Fruit fly (Drosophila melanogaster) whole organism, embryonic: Measurements from ENCODE around the gene CG31882.

Experiments used
- Adf1 ChIP-seq: fragments of 200-800 bp; sonication (Bioruptor generic); IDR thresholded peaks from 2 replicates; pipeline ENCODE4 v1.3.6; 2022; ENCODE audit warnings: missing biosample characterization, missing genetic modification characterization
- Antp ChIP-seq: fragments of 200-800 bp; sonication (Bioruptor generic); optimal IDR thresholded peaks from 3 replicates; lab custom pipeline; 2016; ENCODE audit warnings: missing biosample characterization, missing genetic modification characterization
- CG10209 ChIP-seq: fragments of 200-800 bp; sonication (Bioruptor generic); optimal IDR thresholded peaks from 3 replicates; lab custom pipeline; 2017; ENCODE audit warnings: missing biosample characterization, mild to moderate bottlenecking, missing genetic modification characterization, missing genetic modification reagents
- CG11247 ChIP-seq: fragments of 200-800 bp; sonication (Bioruptor generic); IDR thresholded peaks from 2 replicates; pipeline ENCODE4 v1.3.6; 2022; ENCODE audit warnings: missing biosample characterization, missing genetic modification characterization
- CG11723 ChIP-seq: fragments of 200-800 bp; sonication (Bioruptor generic); optimal IDR thresholded peaks from 2 replicates; lab custom pipeline; 2017; ENCODE audit warnings: missing biosample characterization, mild to moderate bottlenecking, missing genetic modification characterization
- CG13424 ChIP-seq: fragments of 200-800 bp; sonication (Bioruptor generic); optimal IDR thresholded peaks from 2 replicates; lab custom pipeline; 2019; ENCODE audit warnings: missing biosample characterization, mild to moderate bottlenecking, missing genetic modification characterization, moderate library complexity
- CG14710 ChIP-seq: fragments of 200-800 bp; sonication (Bioruptor generic); optimal IDR thresholded peaks from 3 replicates; lab custom pipeline; 2019; ENCODE audit warnings: missing biosample characterization, mild to moderate bottlenecking, missing genetic modification characterization, moderate library complexity
- CG14860 ChIP-seq: fragments of 200-800 bp; sonication (Bioruptor generic); IDR thresholded peaks from 3 replicates; pipeline ENCODE4 v1.3.6; 2022; ENCODE audit warnings: missing biosample characterization, missing genetic modification characterization; ENCODE audit not compliant: partially characterized antibody
- CG1529 ChIP-seq: fragments of 200-800 bp; sonication (Bioruptor generic); optimal IDR thresholded peaks from 3 replicates; lab custom pipeline; 2018; ENCODE audit warnings: missing biosample characterization, missing genetic modification characterization
- CG15514 ChIP-seq: fragments of 200-800 bp; sonication (Bioruptor generic); optimal IDR thresholded peaks from 3 replicates; lab custom pipeline; 2017; ENCODE audit warnings: missing biosample characterization, missing genetic modification characterization, mild to moderate bottlenecking, moderate library complexity, missing genetic modification reagents
- CG17328 ChIP-seq: fragments of 200-800 bp; sonication (Bioruptor generic); IDR thresholded peaks from 2 replicates; pipeline ENCODE4 v1.3.6; 2022; ENCODE audit warnings: missing biosample characterization, missing genetic modification characterization
- CG18599 ChIP-seq: fragments of 200-800 bp; sonication (Bioruptor generic); optimal IDR thresholded peaks from 3 replicates; lab custom pipeline; 2017; ENCODE audit warnings: missing biosample characterization, missing genetic modification characterization, mild to moderate bottlenecking, moderate library complexity, missing genetic modification reagents
- CG3065 ChIP-seq: fragments of 200-800 bp; sonication (Bioruptor generic); optimal IDR thresholded peaks from 2 replicates; lab custom pipeline; 2016; ENCODE audit warnings: missing biosample characterization, missing genetic modification characterization
- CG31441 ChIP-seq: fragments of 200-800 bp; sonication (Bioruptor generic); IDR thresholded peaks from 2 replicates; pipeline ENCODE4 v1.3.6; 2022; ENCODE audit warnings: missing biosample characterization, missing genetic modification characterization
- CG3838 ChIP-seq: fragments of 200-800 bp; sonication (Bioruptor generic); optimal IDR thresholded peaks from 3 replicates; lab custom pipeline; 2016; ENCODE audit warnings: missing biosample characterization, missing genetic modification characterization
- CG7357 ChIP-seq: fragments of 200-800 bp; sonication (Bioruptor generic); IDR thresholded peaks from 3 replicates; pipeline ENCODE4 v1.3.6; 2022; ENCODE audit warnings: missing biosample characterization, missing genetic modification characterization
- CG9215 ChIP-seq: fragments of 200-800 bp; sonication (Bioruptor generic); IDR thresholded peaks from 2 replicates; pipeline ENCODE4 v1.3.6; 2022; ENCODE audit warnings: missing biosample characterization, missing genetic modification characterization
- CG9727 ChIP-seq: fragments of 200-800 bp; sonication (Bioruptor generic); optimal IDR thresholded peaks from 3 replicates; lab custom pipeline; 2017; ENCODE audit warnings: missing biosample characterization, mild to moderate bottlenecking, missing genetic modification characterization
- CG9797 ChIP-seq: fragments of 200-800 bp; sonication (Bioruptor generic); optimal IDR thresholded peaks from 3 replicates; lab custom pipeline; 2018; ENCODE audit warnings: missing biosample characterization, mild to moderate bottlenecking, missing genetic modification characterization
- Doc3 ChIP-seq: fragments of 200-800 bp; sonication (Bioruptor generic); IDR thresholded peaks from 3 replicates; pipeline ENCODE4 v1.3.6; 2022; ENCODE audit warnings: missing biosample characterization, missing genetic modification characterization; ENCODE audit not compliant: partially characterized antibody
- HmgZ ChIP-seq: fragments of 200-800 bp; sonication (Bioruptor generic); optimal IDR thresholded peaks from 2 replicates; lab custom pipeline; 2018; ENCODE audit warnings: missing biosample characterization, mild to moderate bottlenecking, missing genetic modification characterization
- Jarid2 ChIP-seq: fragments of 200-800 bp; sonication (Bioruptor generic); optimal IDR thresholded peaks from 3 replicates; lab custom pipeline; 2017; ENCODE audit warnings: mild to moderate bottlenecking, missing biosample characterization, missing genetic modification reagents, missing genetic modification characterization
- Lpt ChIP-seq: fragments of >200 bp; optimal IDR thresholded peaks from 2 replicates; lab custom pipeline; 2018; ENCODE audit warnings: missing biosample characterization, missing genetic modification characterization
- MBD-R2 ChIP-seq: fragments of 200-800 bp; sonication (Bioruptor generic); IDR thresholded peaks from 2 replicates; pipeline ENCODE4 v1.3.6; 2022; ENCODE audit warnings: missing biosample characterization, missing genetic modification characterization
- Mrtf ChIP-seq: fragments of 200-800 bp; sonication (Bioruptor generic); IDR thresholded peaks from 3 replicates; pipeline ENCODE4 v1.3.6; 2022; ENCODE audit warnings: missing biosample characterization, missing genetic modification characterization
- Ptx1 ChIP-seq: fragments of 200-800 bp; sonication (Bioruptor generic); IDR thresholded peaks from 2 replicates; pipeline ENCODE4 v1.3.6; 2022; ENCODE audit warnings: missing biosample characterization, missing genetic modification characterization
- Rfx ChIP-seq: fragments of 200-800 bp; sonication (Bioruptor generic); IDR thresholded peaks from 2 replicates; pipeline ENCODE4 v1.3.6; 2022; ENCODE audit warnings: missing biosample characterization, missing genetic modification characterization
- ato ChIP-seq: fragments of 200-800 bp; sonication (Bioruptor generic); IDR thresholded peaks from 2 replicates; pipeline ENCODE4 v1.3.6; 2022; ENCODE audit warnings: missing biosample characterization, missing genetic modification characterization; ENCODE audit not compliant: partially characterized antibody
- bigmax ChIP-seq: fragments of 200-800 bp; sonication (Bioruptor generic); optimal IDR thresholded peaks from 2 replicates; lab custom pipeline; 2018; ENCODE audit warnings: missing biosample characterization, mild to moderate bottlenecking, missing genetic modification characterization
- crp ChIP-seq, 2 experiments: fragments of 200-800 bp; sonication (Bioruptor generic); optimal IDR thresholded peaks; 2 replicates in 1 of 2; 3 replicates in 1 of 2; lab custom pipeline; 2017; ENCODE audit warnings: missing biosample characterization in 2 of 2, missing genetic modification characterization in 2 of 2, mild to moderate bottlenecking in 1 of 2, moderate library complexity in 1 of 2
- da ChIP-seq: fragments of 200-800 bp; sonication (Bioruptor generic); optimal IDR thresholded peaks from 2 replicates; lab custom pipeline; 2016; ENCODE audit warnings: missing biosample characterization, missing genetic modification characterization
- disco-r ChIP-seq: fragments of 200-800 bp; sonication (Bioruptor generic); optimal IDR thresholded peaks from 2 replicates; lab custom pipeline; 2016; ENCODE audit warnings: missing biosample characterization, missing genetic modification characterization
- eve ChIP-seq, 2 experiments: fragments of >200 bp; optimal IDR thresholded peaks; 2 replicates each; lab custom pipeline; 2017; ENCODE audit warnings: missing biosample characterization in 2 of 2, missing genetic modification characterization in 2 of 2
- exex ChIP-seq: fragments of 200-800 bp; sonication (Bioruptor generic); optimal IDR thresholded peaks from 4 replicates; lab custom pipeline; 2018; ENCODE audit warnings: missing biosample characterization, mild to moderate bottlenecking, missing genetic modification characterization, moderate library complexity
- fd3F ChIP-seq: fragments of 200-800 bp; sonication (Bioruptor generic); optimal IDR thresholded peaks from 2 replicates; lab custom pipeline; 2018; ENCODE audit warnings: missing biosample characterization, mild to moderate bottlenecking, missing genetic modification characterization, moderate library complexity
- gsb-n ChIP-seq: fragments of 200-800 bp; sonication (Bioruptor generic); optimal IDR thresholded peaks from 3 replicates; lab custom pipeline; 2018; ENCODE audit warnings: missing biosample characterization, mild to moderate bottlenecking, missing genetic modification characterization
- luna ChIP-seq: fragments of 200-800 bp; sonication (Bioruptor generic); optimal IDR thresholded peaks from 2 replicates; lab custom pipeline; 2016; ENCODE audit warnings: missing biosample characterization, missing genetic modification characterization
- nerfin-1 ChIP-seq: fragments of 200-800 bp; sonication (Bioruptor generic); optimal IDR thresholded peaks from 3 replicates; lab custom pipeline; 2019; ENCODE audit warnings: missing biosample characterization, mild to moderate bottlenecking, missing genetic modification characterization, moderate library complexity
- org-1 ChIP-seq: fragments of 200-800 bp; sonication (Bioruptor generic); optimal IDR thresholded peaks from 2 replicates; lab custom pipeline; 2017; ENCODE audit warnings: missing biosample characterization, missing genetic modification characterization
- otp ChIP-seq: fragments of 200-800 bp; sonication (Bioruptor generic); IDR thresholded peaks from 3 replicates; pipeline ENCODE4, ENCODE4 v1.3.6; 2022; ENCODE audit warnings: missing biosample characterization, missing genetic modification characterization
- p53 ChIP-seq: fragments of 200-800 bp; sonication (Bioruptor generic); optimal IDR thresholded peaks from 2 replicates; lab custom pipeline; 2016; ENCODE audit warnings: missing biosample characterization, missing genetic modification characterization
- pan ChIP-seq, 4 experiments: fragments of >200 bp in 3 of 4; fragments of 200-800 bp in 1 of 4; sonication (Bioruptor generic) in 1 of 4; optimal IDR thresholded peaks in 3 of 4; IDR thresholded peaks in 1 of 4; 2 replicates each; pipeline versions ENCODE4 v1.3.6 to Lab custom; 2017 to 2022; ENCODE audit warnings: missing biosample characterization in 2 of 4, missing genetic modification characterization in 2 of 4, mixed read lengths in 1 of 4
- pb ChIP-seq: fragments of 200-800 bp; sonication (Bioruptor generic); optimal IDR thresholded peaks from 3 replicates; lab custom pipeline; 2016; ENCODE audit warnings: missing biosample characterization, missing genetic modification characterization
- pum ChIP-seq: fragments of 200-800 bp; sonication (Bioruptor generic); optimal IDR thresholded peaks from 2 replicates; lab custom pipeline; 2016; ENCODE audit warnings: missing biosample characterization, missing genetic modification characterization
- pzg ChIP-seq: fragments of 200-800 bp; sonication (Bioruptor generic); optimal IDR thresholded peaks from 3 replicates; lab custom pipeline; 2018; ENCODE audit warnings: missing biosample characterization, mild to moderate bottlenecking, missing genetic modification characterization, moderate library complexity
- repo ChIP-seq: fragments of 200-800 bp; sonication (Bioruptor generic); optimal IDR thresholded peaks from 2 replicates; lab custom pipeline; 2016; ENCODE audit warnings: missing biosample characterization, missing genetic modification characterization
- row ChIP-seq: fragments of 200-800 bp; sonication (Bioruptor generic); IDR thresholded peaks from 3 replicates; pipeline ENCODE4 v1.3.6; 2022; ENCODE audit warnings: missing biosample characterization, missing genetic modification characterization
- ssp ChIP-seq: fragments of 200-800 bp; sonication (Bioruptor generic); IDR thresholded peaks from 2 replicates; pipeline ENCODE4 v1.3.6; 2022; ENCODE audit warnings: missing biosample characterization, missing genetic modification characterization
- twi ChIP-seq: fragments of 200-800 bp; optimal IDR thresholded peaks from 2 replicates; lab custom pipeline; 2019; ENCODE audit warnings: missing biosample characterization, mild to moderate bottlenecking, missing genetic modification characterization, moderate library complexity
- wdn ChIP-seq: fragments of 200-800 bp; sonication (Bioruptor generic); IDR thresholded peaks from 2 replicates; pipeline ENCODE4 v1.3.6; 2022; ENCODE audit warnings: missing biosample characterization, missing genetic modification characterization

CG31882 gene

DNA sequence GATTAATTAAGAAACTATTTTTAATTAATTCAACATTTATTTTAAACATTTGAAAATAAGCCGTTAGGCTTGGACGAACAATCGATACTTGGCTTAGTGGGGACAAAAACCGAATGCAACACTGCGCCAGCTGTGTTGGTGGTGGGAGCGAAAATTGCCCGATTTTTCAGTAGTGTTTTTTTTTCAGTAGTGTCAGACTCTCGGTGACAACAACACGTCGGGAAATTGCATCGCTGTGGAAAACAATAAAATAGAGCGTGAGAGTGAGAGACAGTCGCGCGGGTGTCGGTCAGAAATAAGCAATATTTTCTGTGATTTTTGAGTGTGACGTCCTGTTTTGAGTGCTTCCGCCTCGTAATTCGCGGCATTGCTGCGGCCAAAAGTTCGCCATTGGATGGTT lies 8.4 kb downstream of the CG31882 start (continued):
- TF ChIP-seq Jarid2 (GFP tag; lab: Kevin White, UChicago) (peak; percentile 97), gsb-n (tag; lab: Kevin White, UChicago) (peak; percentile 35), repo (GFP tag; lab: Kevin White, UChicago) (peak; percentile 0), Adf1 (GFP tag; lab: Robert Waterston, UW) (peak; percentile 45; the same call in 1 of the 2 replicates), CG11247 (GFP tag; lab: Robert Waterston, UW) (peak; percentile 61), eve (GFP tag; optimal IDR thresholded peaks at IDR 0.05; lab: Kevin White, UChicago) (no peak), exex (tag; lab: Kevin White, UChicago) (no peak), crp (GFP tag; optimal IDR thresholded peaks at IDR 0.05; lab: Kevin White, UChicago) (peak; percentile 76 to 96), pum (peak; percentile 17), org-1 (GFP tag; lab: Kevin White, UChicago) (no peak), pan (optimal IDR thresholded peaks at IDR 0.05; lab: Kevin White, UChicago) (no peak), pan (GFP tag; optimal IDR thresholded peaks at IDR 0.05 in 1 of 2, IDR thresholded peaks at IDR 0.05 in 1 of 2) (peak in 1 of 2 experiments; percentile 56), Mrtf (GFP tag; lab: Robert Waterston, UW) (no peak), CG13424 (tag; lab: Kevin White, UChicago) (peak; percentile 49), ato (peak; percentile 63; the same call in 1 of the 2 replicates), CG17328 (GFP tag; lab: Robert Waterston, UW) (peak; percentile 60), CG14860 (GFP tag; lab: Robert Waterston, UW) (peak; percentile 44; the same call in 1 of the 3 replicates), CG3838 (GFP tag; lab: Kevin White, UChicago) (peak; percentile 52), da (GFP tag; lab: Kevin White, UChicago) (no peak), Doc3 (peak; percentile 58), disco-r (GFP tag; lab: Kevin White, UChicago) (peak; percentile 55), Lpt (no peak), nerfin-1 (tag; lab: Kevin White, UChicago) (no peak), otp (peak; percentile 52; the same call in 2 of the 3 replicates), pzg (peak; percentile 75), CG9797 (GFP tag; lab: Kevin White, UChicago) (peak; percentile 26), CG3065 (GFP tag; lab: Kevin White, UChicago) (no peak), CG11723 (no peak), CG31441 (GFP tag; lab: Robert Waterston, UW) (no peak), CG10209 (GFP tag; lab: Kevin White, UChicago) (peak; percentile 19), row (peak; percentile 70), fd3F (GFP tag; lab: Kevin White, UChicago) (no peak), CG9215 (0 out of 2 replicates have a peak, but pooled peaks have one; percentile 16), MBD-R2 (GFP tag; lab: Robert Waterston, UW) (peak; percentile 74), luna (no peak), bigmax (GFP tag; lab: Kevin White, UChicago) (no peak), CG14710 (tag; lab: Kevin White, UChicago) (peak; percentile 64), CG1529 (GFP tag; lab: Kevin White, UChicago) (no peak), CG15514 (GFP tag; lab: Kevin White, UChicago) (peak; percentile 76), CG7357 (GFP tag; lab: Robert Waterston, UW) (no peak), p53 (GFP tag; lab: Kevin White, UChicago) (no peak), pb (no peak), ssp (no peak), Antp (GFP tag; lab: Kevin White, UChicago) (peak; percentile 61), HmgZ (peak; percentile 88), wdn (GFP tag; lab: Robert Waterston, UW) (peak; percentile 64), Rfx (GFP tag; lab: Robert Waterston, UW) (peak; percentile 69), twi (tag; lab: Kevin White, UChicago) (no peak), CG18599 (no peak), CG9727 (GFP tag; lab: Kevin White, UChicago) (peak; percentile 16), Ptx1 (GFP tag; lab: Robert Waterston, UW) (peak; percentile 29; the same call in 1 of the 2 replicates)
